Fruit fly (Drosophila melanogaster) whole organism, embryonic: ENCODE measurements around the gene osk.

Experiments used
- Blimp-1 ChIP-seq: fragments of 200-800 bp; sonication (Bioruptor generic); optimal IDR thresholded peaks from 3 replicates; lab custom pipeline; 2018; ENCODE audit warnings: missing biosample characterization, missing genetic modification characterization, mild to moderate bottlenecking, moderate library complexity, missing genetic modification reagents
- CG10366 ChIP-seq: fragments of 200-800 bp; sonication (Bioruptor generic); IDR thresholded peaks from 2 replicates; pipeline ENCODE4 v1.3.6; 2022; ENCODE audit warnings: missing biosample characterization, missing genetic modification characterization
- CG11695 ChIP-seq: fragments of 200-800 bp; sonication (Bioruptor generic); IDR thresholded peaks from 3 replicates; pipeline ENCODE4 v1.3.6; 2022; ENCODE audit warnings: missing biosample characterization, missing genetic modification characterization
- CG11696 ChIP-seq: fragments of 200-800 bp; sonication (Bioruptor generic); IDR thresholded peaks from 2 replicates; pipeline ENCODE4 v1.3.6; 2022; ENCODE audit warnings: missing biosample characterization, missing genetic modification characterization
- CG1233 ChIP-seq: fragments of 200-800 bp; sonication (Bioruptor generic); optimal IDR thresholded peaks from 4 replicates; lab custom pipeline; 2018; ENCODE audit warnings: missing biosample characterization, mild to moderate bottlenecking, missing genetic modification characterization
- CG12391 ChIP-seq: fragments of 200-800 bp; sonication (Bioruptor generic); optimal IDR thresholded peaks from 3 replicates; lab custom pipeline; 2018; ENCODE audit warnings: missing biosample characterization, mild to moderate bottlenecking, missing genetic modification characterization, moderate library complexity
- CG15073 ChIP-seq: fragments of 200-800 bp; sonication (Bioruptor generic); optimal IDR thresholded peaks from 2 replicates; lab custom pipeline; 2016; ENCODE audit warnings: missing biosample characterization, missing genetic modification characterization
- CG15269 ChIP-seq: fragments of 200-800 bp; sonication (Bioruptor generic); optimal IDR thresholded peaks from 2 replicates; lab custom pipeline; 2018; ENCODE audit warnings: missing biosample characterization, mild to moderate bottlenecking, missing genetic modification characterization, moderate library complexity
- CG1603 ChIP-seq: fragments of 200-800 bp; sonication (Bioruptor generic); optimal IDR thresholded peaks from 2 replicates; lab custom pipeline; 2019; ENCODE audit warnings: missing biosample characterization, mild to moderate bottlenecking, missing genetic modification characterization, moderate library complexity
- CG1647 ChIP-seq: fragments of 200-800 bp; sonication (Bioruptor generic); optimal IDR thresholded peaks from 3 replicates; lab custom pipeline; 2016; ENCODE audit warnings: missing biosample characterization, missing genetic modification characterization
- CG17328 ChIP-seq: fragments of 200-800 bp; sonication (Bioruptor generic); IDR thresholded peaks from 2 replicates; pipeline ENCODE4 v1.3.6; 2022; ENCODE audit warnings: missing biosample characterization, missing genetic modification characterization
- CG1792 ChIP-seq: fragments of 200-800 bp; sonication (Bioruptor generic); optimal IDR thresholded peaks from 2 replicates; lab custom pipeline; 2016; ENCODE audit warnings: missing biosample characterization, missing genetic modification characterization
- CG1832 ChIP-seq: fragments of 200-800 bp; sonication (Bioruptor generic); optimal IDR thresholded peaks from 2 replicates; lab custom pipeline; 2017; ENCODE audit warnings: missing biosample characterization, mild to moderate bottlenecking, missing genetic modification characterization, inconsistent platforms
- CG31388 ChIP-seq: fragments of 200-800 bp; sonication (Bioruptor generic); optimal IDR thresholded peaks from 2 replicates; lab custom pipeline; 2016; ENCODE audit warnings: missing biosample characterization, missing genetic modification characterization
- CG32767 ChIP-seq: fragments of 200-800 bp; sonication (Bioruptor generic); IDR thresholded peaks from 2 replicates; pipeline ENCODE4 v1.3.6; 2022; ENCODE audit warnings: missing biosample characterization, missing genetic modification characterization
- CG32772 ChIP-seq: fragments of 200-800 bp; sonication (Bioruptor generic); IDR thresholded peaks from 2 replicates; pipeline ENCODE4 v1.3.6; 2022; ENCODE audit warnings: missing biosample characterization, missing genetic modification characterization
- CG4282 ChIP-seq: fragments of 200-800 bp; sonication (Bioruptor generic); optimal IDR thresholded peaks from 2 replicates; lab custom pipeline; 2016; ENCODE audit warnings: missing biosample characterization, missing genetic modification characterization
- CG4820 ChIP-seq: fragments of 200-800 bp; sonication (Bioruptor generic); optimal IDR thresholded peaks from 3 replicates; lab custom pipeline; 2016; ENCODE audit warnings: missing biosample characterization, missing genetic modification characterization
- CG6254 ChIP-seq: fragments of 200-800 bp; sonication (Bioruptor generic); optimal IDR thresholded peaks from 3 replicates; lab custom pipeline; 2017; ENCODE audit warnings: mild to moderate bottlenecking, missing biosample characterization, missing genetic modification reagents, missing genetic modification characterization
- E2f1 ChIP-seq: fragments of 200-800 bp; sonication (Bioruptor generic); IDR thresholded peaks from 2 replicates; pipeline ENCODE4 v1.3.6; 2022; ENCODE audit warnings: missing biosample characterization, missing genetic modification characterization
- Ets65A ChIP-seq: fragments of 200-800 bp; sonication (Bioruptor generic); peaks from one replicate; lab custom pipeline; 2016; ENCODE audit warnings: missing biosample characterization, missing genetic modification characterization
- Gug ChIP-seq: fragments of 200-800 bp; sonication (Bioruptor generic); IDR thresholded peaks from 4 replicates; pipeline ENCODE4 v1.3.6; 2022; ENCODE audit warnings: missing biosample characterization, missing genetic modification characterization
- HmgD ChIP-seq: fragments of 200-800 bp; sonication (Bioruptor generic); optimal IDR thresholded peaks from 3 replicates; lab custom pipeline; 2016; ENCODE audit warnings: missing biosample characterization, missing genetic modification characterization
- NC2α ChIP-seq: fragments of 200-800 bp; sonication (Bioruptor generic); optimal IDR thresholded peaks from 2 replicates; lab custom pipeline; 2016; ENCODE audit warnings: missing biosample characterization, missing genetic modification characterization
- Spps ChIP-seq: fragments of 200-800 bp; sonication (Bioruptor generic); optimal IDR thresholded peaks from 2 replicates; lab custom pipeline; 2018; ENCODE audit warnings: missing biosample characterization, mild to moderate bottlenecking, missing genetic modification characterization
- Ssrp ChIP-seq: fragments of 200-800 bp; sonication (Bioruptor generic); optimal IDR thresholded peaks from 2 replicates; lab custom pipeline; 2018; ENCODE audit warnings: missing biosample characterization, mild to moderate bottlenecking, missing genetic modification characterization, moderate library complexity
- Stat92E ChIP-seq, 3 experiments: fragments of >200 bp in 2 of 3; fragments of 200-800 bp in 1 of 3; sonication (Bioruptor generic) in 1 of 3; optimal IDR thresholded peaks; 2 replicates each; lab custom pipeline; 2017 to 2019; ENCODE audit warnings: missing biosample characterization in 3 of 3, missing genetic modification characterization in 3 of 3, mild to moderate bottlenecking in 1 of 3, moderate library complexity in 1 of 3
- Xrp1 ChIP-seq: fragments of 200-800 bp; sonication (Bioruptor generic); IDR thresholded peaks from 2 replicates; pipeline ENCODE4 v1.3.6; 2022; ENCODE audit warnings: missing biosample characterization, missing genetic modification characterization
- ara ChIP-seq: fragments of 200-800 bp; sonication (Bioruptor generic); IDR thresholded peaks from 2 replicates; pipeline ENCODE4 v1.3.6; 2022; ENCODE audit warnings: missing biosample characterization, missing genetic modification characterization
- bsh ChIP-seq, 2 experiments: fragments of 200-800 bp; sonication (Bioruptor generic); optimal IDR thresholded peaks; 2 replicates each; lab custom pipeline; 2017 to 2018; ENCODE audit warnings: mild to moderate bottlenecking in 2 of 2, missing biosample characterization in 2 of 2, missing genetic modification characterization in 2 of 2, moderate library complexity in 1 of 2
- chn ChIP-seq: fragments of 200-800 bp; sonication (Bioruptor generic); optimal IDR thresholded peaks from 2 replicates; lab custom pipeline; 2016; ENCODE audit warnings: missing biosample characterization, missing genetic modification characterization
- ci ChIP-seq: fragments of 200-800 bp; sonication (Bioruptor generic); IDR thresholded peaks from 3 replicates; pipeline ENCODE4 v1.3.6; 2022; ENCODE audit warnings: missing biosample characterization, missing genetic modification characterization
- dmrt99B ChIP-seq: fragments of 200-800 bp; sonication (Bioruptor generic); optimal IDR thresholded peaks from 2 replicates; lab custom pipeline; 2018; ENCODE audit warnings: missing biosample characterization, mild to moderate bottlenecking, missing genetic modification characterization, moderate library complexity
- dysf ChIP-seq: fragments of 200-800 bp; sonication (Bioruptor generic); IDR thresholded peaks from 3 replicates; pipeline ENCODE4 v1.3.6; 2022; ENCODE audit warnings: missing biosample characterization, missing genetic modification characterization
- gt ChIP-seq: fragments of 200-800 bp; sonication (Bioruptor generic); IDR thresholded peaks from 2 replicates; pipeline ENCODE4 v1.3.6; 2022; ENCODE audit warnings: missing biosample characterization, missing genetic modification characterization
- jing ChIP-seq: fragments of 200-800 bp; sonication (Bioruptor generic); optimal IDR thresholded peaks from 2 replicates; lab custom pipeline; 2018; ENCODE audit warnings: missing biosample characterization, mild to moderate bottlenecking, missing genetic modification characterization
- kah ChIP-seq: fragments of 200-800 bp; sonication (Bioruptor generic); optimal IDR thresholded peaks from 2 replicates; lab custom pipeline; 2018; ENCODE audit warnings: missing biosample characterization, mild to moderate bottlenecking, missing genetic modification characterization
- lola ChIP-seq, 3 experiments: fragments of >200 bp in 2 of 3; fragments of 200-800 bp in 1 of 3; sonication (Bioruptor generic) in 1 of 3; optimal IDR thresholded peaks; 2 replicates each; lab custom pipeline; 2017 to 2019; ENCODE audit warnings: missing biosample characterization in 3 of 3, missing genetic modification characterization in 3 of 3, mild to moderate bottlenecking in 1 of 3, moderate library complexity in 1 of 3
- mam ChIP-seq: fragments of 200-800 bp; sonication (Bioruptor generic); optimal IDR thresholded peaks from 3 replicates; lab custom pipeline; 2016; ENCODE audit warnings: missing biosample characterization, missing genetic modification characterization
- nom ChIP-seq: fragments of 200-800 bp; sonication (Bioruptor generic); optimal IDR thresholded peaks from 2 replicates; lab custom pipeline; 2017; ENCODE audit warnings: missing biosample characterization, missing genetic modification characterization, mild to moderate bottlenecking, moderate library complexity, missing genetic modification reagents
- peb ChIP-seq: fragments of 200-800 bp; sonication (Bioruptor generic); IDR thresholded peaks from 2 replicates; pipeline ENCODE4 v1.3.6; 2022; ENCODE audit warnings: missing biosample characterization, missing genetic modification characterization
- pnt ChIP-seq: fragments of 200-800 bp; sonication (Bioruptor generic); optimal IDR thresholded peaks from 3 replicates; lab custom pipeline; 2016; ENCODE audit warnings: missing biosample characterization, missing genetic modification characterization
- psq ChIP-seq: fragments of 200-800 bp; sonication (Bioruptor generic); optimal IDR thresholded peaks from 2 replicates; lab custom pipeline; 2017; ENCODE audit warnings: missing biosample characterization, missing genetic modification characterization
- sens ChIP-seq: fragments of 200-800 bp; sonication (Bioruptor generic); peaks from one replicate; lab custom pipeline; 2016; ENCODE audit warnings: missing biosample characterization, missing genetic modification characterization
- sisA ChIP-seq: fragments of 200-800 bp; sonication (Bioruptor generic); IDR thresholded peaks from 2 replicates; pipeline ENCODE4 v1.3.6; 2022; ENCODE audit warnings: missing biosample characterization, missing genetic modification characterization
- tin ChIP-seq: fragments of 200-800 bp; sonication (Bioruptor generic); optimal IDR thresholded peaks from 3 replicates; lab custom pipeline; 2016; ENCODE audit warnings: missing biosample characterization, missing genetic modification characterization
- trem ChIP-seq: fragments of 200-800 bp; optimal IDR thresholded peaks from 3 replicates; lab custom pipeline; 2019; ENCODE audit warnings: missing biosample characterization, mild to moderate bottlenecking, missing genetic modification characterization, moderate library complexity
- tup ChIP-seq: fragments of 200-800 bp; sonication (Bioruptor generic); optimal IDR thresholded peaks from 2 replicates; lab custom pipeline; 2016; ENCODE audit warnings: missing biosample characterization, mild to moderate bottlenecking, missing genetic modification characterization, moderate library complexity
- unpg ChIP-seq: fragments of 200-800 bp; sonication (Bioruptor generic); optimal IDR thresholded peaks from 3 replicates; lab custom pipeline; 2018; ENCODE audit warnings: missing biosample characterization, mild to moderate bottlenecking, missing genetic modification characterization, moderate library complexity
- zf30C ChIP-seq: fragments of 200-800 bp; sonication (Bioruptor generic); optimal IDR thresholded peaks from 3 replicates; lab custom pipeline; 2018; ENCODE audit warnings: missing biosample characterization, mild to moderate bottlenecking, missing genetic modification characterization

The osk gene

dm6 chr3R:8922617-8923242, 12.2 kb upstream of the osk start (continued):
- TF ChIP-seq CG1647 (GFP tag; lab: Kevin White, UChicago) (no peak), CG4282 (GFP tag; lab: Kevin White, UChicago) (no peak), CG32772 (GFP tag; lab: Robert Waterston, UW) (0 out of 2 replicates have a peak, but pooled peaks have one; percentile 17), Blimp-1 (GFP tag; lab: Kevin White, UChicago) (peak; percentile 75), mam (no peak), Xrp1 (GFP tag; lab: Robert Waterston, UW) (peak; percentile 59; the same call in 1 of the 2 replicates), zf30C (GFP tag; lab: Kevin White, UChicago) (no peak), jing (GFP tag; lab: Kevin White, UChicago) (no peak), NC2α (GFP tag; lab: Kevin White, UChicago) (no peak), CG12391 (tag; lab: Kevin White, UChicago) (peak; percentile 16), nom (GFP tag; lab: Kevin White, UChicago) (peak; percentile 79), CG1603 (tag; lab: Kevin White, UChicago) (peak; percentile 38), trem (tag; lab: Kevin White, UChicago) (peak; percentile 18), pnt (GFP tag; lab: Kevin White, UChicago) (no peak), tup (no peak), CG6254 (GFP tag; lab: Kevin White, UChicago) (peak; percentile 33), Gug (GFP tag; lab: Robert Waterston, UW) (peak; percentile 25; the same call in 1 of the 4 replicates), lola (GFP tag; optimal IDR thresholded peaks at IDR 0.05; lab: Kevin White, UChicago) (peak in 1 of 3 experiments; percentile 7), CG32767 (no peak), ara (GFP tag; lab: Robert Waterston, UW) (no peak; the same call in 1 of the 2 replicates), chn (GFP tag; lab: Kevin White, UChicago) (peak; percentile 41), CG1832 (GFP tag; lab: Kevin White, UChicago) (no peak), Ets65A (GFP tag; lab: Kevin White, UChicago) (peak; percentile 64), CG1233 (peak; percentile 26), gt (GFP tag; lab: Robert Waterston, UW) (no peak), Stat92E (GFP tag; optimal IDR thresholded peaks at IDR 0.05; lab: Kevin White, UChicago) (no peak), Spps (tag; lab: Kevin White, UChicago) (peak; percentile 47), CG11696 (GFP tag; lab: Robert Waterston, UW) (peak; percentile 35; the same call in 1 of the 2 replicates), CG1792 (GFP tag; lab: Kevin White, UChicago) (no peak), CG31388 (no peak), peb (no peak), dysf (GFP tag; lab: Robert Waterston, UW) (no peak), CG10366 (no peak), bsh (GFP tag; optimal IDR thresholded peaks at IDR 0.05; lab: Kevin White, UChicago) (peak; percentile 37 to 55), CG11695 (GFP tag; lab: Robert Waterston, UW) (peak; percentile 40; the same call in 1 of the 3 replicates), HmgD (GFP tag; lab: Kevin White, UChicago) (no peak), unpg (GFP tag; lab: Kevin White, UChicago) (peak; percentile 30), CG4820 (GFP tag; lab: Kevin White, UChicago) (peak; percentile 38), kah (GFP tag; lab: Kevin White, UChicago) (no peak), dmrt99B (tag; lab: Kevin White, UChicago) (peak; percentile 23), ci (GFP tag; lab: Robert Waterston, UW) (0 out of 3 replicates have a peak, but pooled peaks have one; percentile 37), psq (GFP tag; lab: Kevin White, UChicago) (no peak), sisA (GFP tag; lab: Robert Waterston, UW) (0 out of 2 replicates have a peak, but pooled peaks have one; percentile 15), tin (GFP tag; lab: Kevin White, UChicago) (peak; percentile 32), CG15269 (tag; lab: Kevin White, UChicago) (no peak), CG17328 (0 out of 2 replicates have a peak, but pooled peaks have one; percentile 17), Ssrp (tag; lab: Kevin White, UChicago) (peak; percentile 21), sens (GFP tag; lab: Kevin White, UChicago) (peak; percentile 84), CG15073 (no peak), E2f1 (0 out of 2 replicates have a peak, but pooled peaks have one; percentile 13)
